Fruit fly (Drosophila melanogaster) whole organism: ENCODE measurements around the gene CG32856.

Source experiments
- Dll ChIP-seq: fragments of >200 bp; optimal IDR thresholded peaks from 2 replicates; lab custom pipeline; 2017
- EcR ChIP-seq, 2 experiments: fragments of >200 bp; optimal IDR thresholded peaks; 2 replicates each; lab custom pipeline; 2017; ENCODE audit warnings: missing biosample characterization in 2 of 2, missing genetic modification characterization in 2 of 2, missing genetic modification reagents in 2 of 2
- pan ChIP-seq: fragments of >200 bp; optimal IDR thresholded peaks from 2 replicates; lab custom pipeline; 2017

dm6 chr3R:16013580-16013979 lies 48.4 kb upstream of the CG32856 start:
- TF ChIP-seq pan (lab: Kevin White, UChicago), result no peak
- TF ChIP-seq Dll (lab: Kevin White, UChicago), result no peak
- no peak for TF ChIP-seq EcR (GFP tag; optimal IDR thresholded peaks at IDR 0.05; lab: Kevin White, UChicago)
